Worm (Caenorhabditis elegans) whole organism, midembryonic: ENCODE results near the gene Y38H6C.18.
"Not testable (repeated sequence)": the region's sequence is repeated elsewhere in the genome, so short reads cannot be mapped to it uniquely, and the experiment has no call there.

Experiments used
- T22C8.4 ChIP-seq: fragments of 200-800 bp; sonication (Bioruptor generic); IDR thresholded peaks from 2 replicates; pipeline ENCODE4 v1.3.6; 2022; ENCODE audit warnings: missing genetic modification characterization, missing compliant biosample characterization
- cog-1 ChIP-seq: sonication (generic microtip); optimal IDR thresholded peaks from 2 replicates; lab custom pipeline; 2016; ENCODE audit warnings: missing genetic modification characterization, missing compliant biosample characterization
- flt-1 ChIP-seq: fragments of 200-800 bp; sonication (Bioruptor generic); IDR thresholded peaks from 2 replicates; pipeline ENCODE4 v1.3.6; 2022; ENCODE audit warnings: missing genetic modification characterization, missing compliant biosample characterization
- klf-2 ChIP-seq: fragments of 200-800 bp; sonication (Bioruptor generic); conservative IDR thresholded peaks from 2 replicates; pipeline ENCODE4 v1.3.6; 2022; ENCODE audit warnings: missing genetic modification reagents, missing genetic modification characterization, missing compliant biosample characterization
- med-1 ChIP-seq: sonication (generic microtip); optimal IDR thresholded peaks from 2 replicates; lab custom pipeline; 2017; ENCODE audit warnings: missing genetic modification characterization, mild to moderate bottlenecking, missing compliant biosample characterization, antibody characterized with exemption, missing genetic modification reagents; ENCODE audit not compliant: insufficient read depth
- ref-1 ChIP-seq: fragments of 200-800 bp; sonication (Bioruptor generic); conservative IDR thresholded peaks from 2 replicates; pipeline ENCODE4 v1.3.6; 2022; ENCODE audit warnings: missing genetic modification reagents, missing genetic modification characterization, missing compliant biosample characterization
- tab-1 ChIP-seq: fragments of 200-800 bp; sonication (Bioruptor generic); IDR thresholded peaks from 2 replicates; pipeline ENCODE4 v1.3.6; 2022; ENCODE audit warnings: missing genetic modification characterization, missing compliant biosample characterization
- ztf-23 ChIP-seq: fragments of 200-800 bp; sonication (Bioruptor generic); IDR thresholded peaks from 2 replicates; pipeline ENCODE4 v1.3.6; 2022; ENCODE audit warnings: missing genetic modification reagents, missing genetic modification characterization, missing compliant biosample characterization
- ztf-29 ChIP-seq: fragments of 200-800 bp; sonication (Bioruptor generic); IDR thresholded peaks from 2 replicates; pipeline ENCODE4 v1.3.6; 2022; ENCODE audit warnings: missing genetic modification reagents, missing genetic modification characterization, missing compliant biosample characterization

Y38H6C.18 gene

DNA sequence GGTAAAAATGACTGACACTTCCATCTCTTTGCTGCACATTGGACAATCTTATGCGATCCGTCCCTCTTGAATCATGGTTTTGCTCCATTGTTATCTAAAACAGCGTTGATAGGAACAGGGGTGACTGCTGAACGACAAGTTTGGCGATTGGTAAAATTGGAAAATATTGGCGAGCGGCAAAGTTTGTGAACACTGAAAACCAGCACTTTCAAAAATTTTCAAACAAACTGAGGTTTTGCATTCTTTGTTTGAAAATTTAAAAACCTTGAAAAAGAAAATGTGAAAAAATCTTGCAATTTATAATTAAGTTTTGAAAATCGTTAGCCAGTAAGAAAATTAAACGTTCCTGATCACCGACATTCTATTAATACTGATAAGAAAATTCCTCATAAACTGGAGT, 19.5 kb upstream of the Y38H6C.18 start, which contains the start of gene F26F2.3:
TSS of gene F26F2.3 (minus strand) at position 101 of the 400 bp plus-strand sequence.
- TF ChIP-seq ztf-29 (no peak), klf-2 (GFP tag; lab: Robert Waterston, UW) (no peak), tab-1 (GFP tag; lab: Robert Waterston, UW) (no peak), ref-1 (GFP tag; lab: Robert Waterston, UW) (no peak), med-1 (no peak), T22C8.4 (GFP tag; lab: Robert Waterston, UW) (no peak), flt-1 (no peak), ztf-23 (GFP tag; lab: Robert Waterston, UW) (no peak), cog-1 (tag; lab: Kevin White, UChicago) (no peak)

- TF ChIP-seq T22C8.4 (GFP tag; lab: Robert Waterston, UW); med-1; flt-1: not testable (repeated sequence)
Measured at ce11 chrV:20564054-20564453, 17.1 kb upstream of the Y38H6C.18 start, which contains the start of gene F26F2.13. F26F2.13 (plus strand) TSS chrV:20564354.

- TF ChIP-seq cog-1 (tag; lab: Kevin White, UChicago), result no peak
- no peak for TF ChIP-seq klf-2 (GFP tag; lab: Robert Waterston, UW)
- no peak for TF ChIP-seq tab-1 (GFP tag; lab: Robert Waterston, UW)
- TF ChIP-seq med-1, result no peak
- TF ChIP-seq ztf-23 (GFP tag; lab: Robert Waterston, UW), result no peak
- TF ChIP-seq ref-1 (GFP tag; lab: Robert Waterston, UW), result no peak
- no peak for TF ChIP-seq flt-1
- TF ChIP-seq T22C8.4 (GFP tag; lab: Robert Waterston, UW), result no peak
- TF ChIP-seq ztf-29, result no peak
Measured at ce11 chrV:20561795-20562194, 14.8 kb upstream of the Y38H6C.18 start, which contains the start of gene F26F2.1. F26F2.1 (minus strand) TSS chrV:20561895.

DNA sequence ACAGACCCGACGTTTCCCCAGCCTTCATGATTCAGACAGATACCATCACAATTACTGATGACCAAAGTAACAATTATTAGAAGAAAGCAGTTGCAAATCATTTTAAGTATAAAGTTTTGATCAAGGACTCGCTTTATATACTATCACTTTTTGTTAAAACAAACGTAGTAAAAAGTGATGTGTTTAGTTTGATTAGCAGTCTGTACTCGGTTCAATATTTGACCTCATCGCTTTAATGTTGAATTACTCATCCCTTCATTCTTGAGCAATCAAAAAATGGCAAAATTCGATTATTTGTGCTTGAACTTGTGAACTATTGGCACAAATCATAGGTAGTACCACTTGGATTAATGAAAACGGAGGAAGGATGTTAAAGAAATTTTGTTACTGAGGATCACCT, 11.3 kb upstream of the Y38H6C.18 start, which contains the start of gene abf-4:
TSS of gene abf-4 (minus strand) at position 101 of the 400 bp plus-strand sequence.
- no peak for TF ChIP-seq ztf-23 (GFP tag; lab: Robert Waterston, UW)
- no peak for TF ChIP-seq ref-1 (GFP tag; lab: Robert Waterston, UW)
- TF ChIP-seq med-1, result no peak
- no peak for TF ChIP-seq tab-1 (GFP tag; lab: Robert Waterston, UW)
- TF ChIP-seq cog-1 (tag; lab: Kevin White, UChicago), result no peak
- TF ChIP-seq klf-2 (GFP tag; lab: Robert Waterston, UW), result no peak
- TF ChIP-seq ztf-29, result no peak
- no peak for TF ChIP-seq T22C8.4 (GFP tag; lab: Robert Waterston, UW)
- no peak for TF ChIP-seq flt-1

DNA sequence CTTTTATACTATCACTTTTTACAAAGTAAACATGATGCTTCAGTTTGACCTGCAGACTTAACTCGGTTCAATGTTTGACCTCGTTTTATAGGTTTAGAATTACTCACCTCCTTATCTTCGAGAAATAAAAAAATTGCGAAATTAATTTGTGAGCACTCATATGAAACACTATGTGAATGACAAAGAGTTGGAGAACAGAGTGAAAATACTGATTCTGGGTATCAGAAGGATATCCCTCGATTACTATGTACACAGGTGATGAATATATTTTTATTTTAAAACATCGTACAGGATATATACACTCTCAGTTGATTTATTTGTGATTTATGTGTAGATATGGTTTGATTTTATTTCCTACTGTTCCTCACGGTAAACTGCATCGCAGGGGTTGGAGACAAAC, 9.3 kb upstream of the Y38H6C.18 start, which contains the start of gene Y38H6C.23:
TSS of gene Y38H6C.23 (minus strand) at position 101 of the 400 bp plus-strand sequence.
- TF ChIP-seq tab-1 (GFP tag; lab: Robert Waterston, UW), result no peak
- TF ChIP-seq ztf-29, result no peak

ce11 chrV:20555120-20555519, 8.2 kb upstream of the Y38H6C.18 start, which contains the start of gene Y38H6C.21:
Y38H6C.21 (minus strand) TSS chrV:20555267.
- no peak for TF ChIP-seq flt-1
- no peak for TF ChIP-seq T22C8.4 (GFP tag; lab: Robert Waterston, UW)

- TF ChIP-seq tab-1 (GFP tag; lab: Robert Waterston, UW) (no peak), med-1 (no peak), cog-1 (tag; lab: Kevin White, UChicago) (no peak), ztf-23 (GFP tag; lab: Robert Waterston, UW) (no peak), klf-2 (GFP tag; lab: Robert Waterston, UW) (no peak), ztf-29 (no peak), flt-1 (no peak), ref-1 (GFP tag; lab: Robert Waterston, UW) (no peak), T22C8.4 (GFP tag; lab: Robert Waterston, UW) (no peak)
Measured at ce11 chrV:20552971-20553370, 6.0 kb upstream of the Y38H6C.18 start, which contains the start of gene vmo-1. vmo-1 (minus strand) TSS chrV:20553071.

- TF ChIP-seq tab-1 (GFP tag; lab: Robert Waterston, UW) (no peak), flt-1 (no peak), T22C8.4 (GFP tag; lab: Robert Waterston, UW) (no peak), ref-1 (GFP tag; lab: Robert Waterston, UW) (no peak), med-1 (no peak)
Measured at ce11 chrV:20551096-20551495, 4.1 kb upstream of the Y38H6C.18 start, which contains the start of gene Y38H6C.20. Y38H6C.20 (minus strand) TSS chrV:20551196.

- no peak for TF ChIP-seq ref-1 (GFP tag; lab: Robert Waterston, UW)
- TF ChIP-seq T22C8.4 (GFP tag; lab: Robert Waterston, UW), result no peak
Measured at ce11 chrV:20545742-20546141, 1.2 kb downstream of the Y38H6C.18 start.

- TF ChIP-seq T22C8.4 (GFP tag; lab: Robert Waterston, UW), result no peak
- no peak for TF ChIP-seq tab-1 (GFP tag; lab: Robert Waterston, UW)
- no peak for TF ChIP-seq cog-1 (tag; lab: Kevin White, UChicago)
- TF ChIP-seq ref-1 (GFP tag; lab: Robert Waterston, UW), result no peak
- TF ChIP-seq flt-1, result no peak
- no peak for TF ChIP-seq ztf-23 (GFP tag; lab: Robert Waterston, UW)
- no peak for TF ChIP-seq ztf-29
- TF ChIP-seq med-1, result no peak
- no peak for TF ChIP-seq klf-2 (GFP tag; lab: Robert Waterston, UW)
Measured at ce11 chrV:20544610-20545009, 2.3 kb downstream of the Y38H6C.18 start.

ce11 chrV:20544092-20544491, 2.9 kb downstream of the Y38H6C.18 start, which contains the start of gene slc-36.3:
slc-36.3 (minus strand) TSS chrV:20544192.
- TF ChIP-seq ztf-29, result no peak
